Fruit fly (Drosophila melanogaster) whole organism, wandering third instar larva: ENCODE data around the gene Rpp14b.
A peak's percentile ranks its signal among the peaks of the same experiment; 100 is the strongest.

Experiments used
- CG32264 ChIP-seq: fragments of 200-800 bp; sonication (Bioruptor generic); optimal IDR thresholded peaks from 2 replicates; lab custom pipeline; 2016; ENCODE audit warnings: missing biosample characterization, missing genetic modification characterization
- CG9705 ChIP-seq: fragments of 200-800 bp; sonication (Bioruptor generic); optimal IDR thresholded peaks from 2 replicates; lab custom pipeline; 2018; ENCODE audit warnings: missing biosample characterization, mild to moderate bottlenecking, missing genetic modification characterization
- Dif ChIP-seq: fragments of 200-275, 200-300 bp; sonication (Bioruptor generic); optimal IDR thresholded peaks from 2 replicates; lab custom pipeline; 2018; ENCODE audit warnings: missing biosample characterization, missing genetic modification characterization; ENCODE audit not compliant: partially characterized antibody
- HLH106 ChIP-seq: fragments of 200-800 bp; optimal IDR thresholded peaks from 3 replicates; lab custom pipeline; 2019; ENCODE audit warnings: missing biosample characterization, mild to moderate bottlenecking, missing genetic modification characterization, moderate library complexity
- Hnf4 ChIP-seq: fragments of 200-800 bp; sonication (Bioruptor generic); optimal IDR thresholded peaks from 2 replicates; lab custom pipeline; 2016; ENCODE audit warnings: missing biosample characterization, mild to moderate bottlenecking, missing genetic modification characterization
- Hr78 ChIP-seq: fragments of >200 bp; optimal IDR thresholded peaks from 2 replicates; lab custom pipeline; 2017; ENCODE audit warnings: missing biosample characterization, missing genetic modification characterization
- Jra ChIP-seq: sonication (Bioruptor generic); optimal IDR thresholded peaks from 2 replicates; lab custom pipeline; 2016; ENCODE audit warnings: missing biosample characterization, missing genetic modification characterization
- Mio ChIP-seq: sonication (Bioruptor generic); optimal IDR thresholded peaks from 2 replicates; lab custom pipeline; 2016; ENCODE audit warnings: missing biosample characterization, missing genetic modification characterization
- Myc ChIP-seq: fragments of >200 bp; optimal IDR thresholded peaks from 2 replicates; lab custom pipeline; 2017
- OdsH ChIP-seq: fragments of 200-800 bp; sonication (Bioruptor generic); optimal IDR thresholded peaks from 2 replicates; lab custom pipeline; 2016; ENCODE audit warnings: missing biosample characterization, mild to moderate bottlenecking, missing genetic modification characterization
- Rel ChIP-seq, 2 experiments: fragments of 200-800 bp; sonication (Bioruptor generic) in 1 of 2; optimal IDR thresholded peaks; 2 replicates in 1 of 2; 3 replicates in 1 of 2; lab custom pipeline; 2016 to 2019; ENCODE audit warnings: mild to moderate bottlenecking in 2 of 2, missing biosample characterization in 2 of 2, missing genetic modification characterization in 2 of 2, moderate library complexity in 1 of 2
- Sp1 ChIP-seq: fragments of 200-800 bp; sonication (Bioruptor generic); optimal IDR thresholded peaks from 3 replicates; lab custom pipeline; 2019; ENCODE audit warnings: missing biosample characterization, mild to moderate bottlenecking, missing genetic modification characterization, moderate library complexity
- Vsx2 ChIP-seq: fragments of 200-300, 225-300 bp; sonication (Bioruptor generic); optimal IDR thresholded peaks from 2 replicates; lab custom pipeline; 2018; ENCODE audit warnings: missing biosample characterization, missing genetic modification characterization; ENCODE audit not compliant: partially characterized antibody
- br ChIP-seq: fragments of 200-800 bp; sonication (Bioruptor generic); optimal IDR thresholded peaks from 2 replicates; lab custom pipeline; 2016; ENCODE audit warnings: missing biosample characterization, missing genetic modification characterization
- dl ChIP-seq, 2 experiments: fragments of 175-275, 200-275 bp in 1 of 2; fragments of 200-275 bp in 1 of 2; sonication (Bioruptor generic); optimal IDR thresholded peaks; lab custom pipeline; 2018; ENCODE audit warnings: mild to moderate bottlenecking in 2 of 2, missing biosample characterization in 2 of 2, missing genetic modification characterization in 2 of 2, moderate library complexity in 2 of 2; ENCODE audit not compliant: partially characterized antibody in 2 of 2, insufficient read depth in 1 of 2
- dmrt93B ChIP-seq: fragments of 200-800 bp; sonication (Bioruptor generic); optimal IDR thresholded peaks from 2 replicates; lab custom pipeline; 2018; ENCODE audit warnings: missing biosample characterization, mild to moderate bottlenecking, missing genetic modification characterization
- dsf ChIP-seq: sonication (Bioruptor generic); optimal IDR thresholded peaks from 2 replicates; lab custom pipeline; 2016; ENCODE audit warnings: missing biosample characterization, missing genetic modification characterization, borderline replicate concordance
- ey ChIP-seq: fragments of 200-800 bp; sonication (Bioruptor generic); optimal IDR thresholded peaks from 2 replicates; lab custom pipeline; 2016; ENCODE audit warnings: missing biosample characterization, missing genetic modification characterization
- foxo ChIP-seq, 2 experiments: fragments of 200-800 bp; sonication (Bioruptor generic); optimal IDR thresholded peaks; 2 replicates in 1 of 2; 3 replicates in 1 of 2; lab custom pipeline; 2016 to 2017; ENCODE audit warnings: missing biosample characterization in 2 of 2, missing genetic modification characterization in 2 of 2
- fru ChIP-seq: fragments of 200-800 bp; sonication (Bioruptor generic); optimal IDR thresholded peaks from 3 replicates; lab custom pipeline; 2016; ENCODE audit warnings: missing biosample characterization, mild to moderate bottlenecking, missing genetic modification characterization
- h ChIP-seq: fragments of 200-800 bp; sonication (Bioruptor generic); optimal IDR thresholded peaks from 3 replicates; lab custom pipeline; 2016; ENCODE audit warnings: missing biosample characterization, mild to moderate bottlenecking, missing genetic modification characterization
- jim ChIP-seq: fragments of 175-275, 200-325 bp; sonication (Bioruptor generic); optimal IDR thresholded peaks from 2 replicates; lab custom pipeline; 2016; ENCODE audit warnings: missing biosample characterization, mild to moderate bottlenecking, missing genetic modification characterization
- lola ChIP-seq: fragments of >200 bp; optimal IDR thresholded peaks from 2 replicates; lab custom pipeline; 2017; ENCODE audit warnings: missing biosample characterization, missing genetic modification characterization
- psq ChIP-seq: fragments of 200-800 bp; sonication (Bioruptor generic); optimal IDR thresholded peaks from 3 replicates; lab custom pipeline; 2017; ENCODE audit warnings: missing biosample characterization, mild to moderate bottlenecking, missing genetic modification characterization, moderate library complexity
- rgr ChIP-seq: fragments of 200-800 bp; sonication (Bioruptor generic); optimal IDR thresholded peaks from 3 replicates; lab custom pipeline; 2016; ENCODE audit warnings: missing biosample characterization, mild to moderate bottlenecking, missing genetic modification characterization
- sage ChIP-seq: fragments of 200-800 bp; sonication (Bioruptor generic); optimal IDR thresholded peaks from 2 replicates; lab custom pipeline; 2016; ENCODE audit warnings: missing biosample characterization, mild to moderate bottlenecking, missing genetic modification characterization
- tai ChIP-seq: sonication (Bioruptor generic); optimal IDR thresholded peaks from 2 replicates; lab custom pipeline; 2016; ENCODE audit warnings: missing biosample characterization, missing genetic modification characterization

The Rpp14b gene

dm6 chr3R:30014977-30015514 is 40.7 kb upstream of the Rpp14b start, which contains the start of gene CG7920 (continued):
- TF ChIP-seq Dif (GFP tag; lab: Kevin White, UChicago) (peak; percentile 54), rgr (GFP tag; lab: Kevin White, UChicago) (peak; percentile 56), CG32264 (GFP tag; lab: Kevin White, UChicago) (no peak)
- TF ChIP-seq, all 38 proteins: peak for 16

DNA sequence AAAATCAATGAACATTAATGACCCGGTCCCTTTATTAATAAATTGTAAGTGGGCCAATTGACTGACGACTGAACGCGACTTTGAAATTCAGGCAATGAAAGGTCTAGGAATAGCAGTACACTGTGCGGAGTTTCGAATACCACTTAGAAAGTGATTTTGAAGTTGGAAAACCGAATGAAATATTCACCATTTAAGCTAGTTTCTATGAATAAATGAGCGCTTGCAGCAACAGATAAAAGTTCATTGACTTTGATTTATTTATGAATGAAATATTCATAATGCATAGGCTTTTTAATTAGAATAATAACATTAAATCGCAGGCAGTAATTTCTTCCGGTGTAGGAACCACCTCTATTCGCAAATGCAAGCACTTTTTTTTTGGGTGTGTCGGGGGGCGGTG is 34.7 kb upstream of the Rpp14b start:
- TF ChIP-seq Sp1 (GFP tag; lab: Kevin White, UChicago) (peak; percentile 7), br (GFP tag; lab: Kevin White, UChicago) (no peak), fru (GFP tag; lab: Kevin White, UChicago) (peak; percentile 22), h (peak; percentile 38), rgr (GFP tag; lab: Kevin White, UChicago) (peak; percentile 33), ey (GFP tag; lab: Kevin White, UChicago) (peak; percentile 20), psq (GFP tag; lab: Kevin White, UChicago) (peak; percentile 14), Hnf4 (no peak), foxo (GFP tag; optimal IDR thresholded peaks at IDR 0.05; lab: Kevin White, UChicago) (peak in 1 of 2 experiments; percentile 12)

DNA sequence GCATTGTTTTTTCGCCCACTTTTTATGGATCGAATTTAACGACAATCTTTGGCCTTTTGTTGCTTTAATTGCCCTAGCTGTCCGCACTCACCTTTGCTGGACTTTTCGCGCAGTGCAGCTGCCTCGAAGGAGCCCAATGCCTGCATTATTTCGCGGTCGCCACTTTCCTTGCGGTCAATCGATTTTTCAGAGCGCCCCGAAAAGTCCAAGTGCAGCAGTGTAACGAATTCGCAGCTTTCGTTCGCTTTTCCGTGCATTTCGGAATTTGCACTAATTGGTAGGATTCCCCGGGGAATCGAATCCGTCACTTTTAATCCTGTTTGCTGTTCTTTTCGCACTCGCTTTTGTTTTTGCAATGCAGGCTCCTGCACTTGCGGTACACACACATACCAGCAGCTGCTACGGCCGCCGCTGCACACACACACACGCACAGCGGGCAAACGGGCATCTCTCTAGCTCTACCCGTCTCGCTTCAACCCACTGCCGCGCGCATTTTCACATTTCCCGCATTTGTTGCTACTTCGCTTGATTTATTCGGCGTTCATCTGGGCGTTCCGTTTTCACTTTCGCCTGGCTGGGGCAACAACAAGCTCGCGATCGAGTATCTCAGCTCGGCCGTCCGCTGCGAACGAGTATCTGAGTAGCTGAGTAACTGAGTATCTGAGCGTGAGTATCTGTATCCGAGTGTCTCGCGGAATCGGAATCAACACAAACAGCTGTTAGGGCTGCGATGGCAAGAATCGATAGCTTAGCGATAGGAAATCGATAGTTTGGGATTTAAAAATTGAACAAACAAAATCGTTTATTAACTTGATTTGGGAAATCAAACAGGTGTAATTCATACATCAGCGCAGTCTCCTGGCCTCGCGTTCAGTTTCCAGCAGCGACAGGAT is 34.0 kb upstream of the Rpp14b start, which contains the start of gene Mgat2:
Mgat2 (minus strand) TSS at position 663 of the 893 bp plus-strand sequence.
- TF ChIP-seq Rel (GFP tag; optimal IDR thresholded peaks at IDR 0.05; lab: Kevin White, UChicago), result no peak
- peak; percentile 70 for TF ChIP-seq Rel (tag; optimal IDR thresholded peaks at IDR 0.05; lab: Kevin White, UChicago)
- TF ChIP-seq Vsx2 (GFP tag; lab: Kevin White, UChicago), result peak; percentile 26
- peak; percentile 57 for TF ChIP-seq Sp1 (GFP tag; lab: Kevin White, UChicago)
- peak in 1 of 2 experiments; percentile 41 for TF ChIP-seq dl (GFP tag; optimal IDR thresholded peaks at IDR 0.05; lab: Kevin White, UChicago; ENCODE audit: insufficient read depth in 1 of 2, partially characterized antibody in 2 of 2)
- TF ChIP-seq lola (GFP tag; lab: Kevin White, UChicago), result no peak
- TF ChIP-seq Dif (GFP tag; lab: Kevin White, UChicago), result peak; percentile 81
- TF ChIP-seq jim (GFP tag; lab: Kevin White, UChicago), result no peak
- TF ChIP-seq OdsH (GFP tag; lab: Kevin White, UChicago), result no peak
- no peak for TF ChIP-seq CG9705 (GFP tag; lab: Kevin White, UChicago)
- no peak for TF ChIP-seq dsf (GFP tag; lab: Kevin White, UChicago)
- TF ChIP-seq Mio (GFP tag; lab: Kevin White, UChicago), result no peak
- TF ChIP-seq br (GFP tag; lab: Kevin White, UChicago), result peak; percentile 19
- peak; percentile 59 for TF ChIP-seq Jra (GFP tag; lab: Kevin White, UChicago)
- TF ChIP-seq psq (GFP tag; lab: Kevin White, UChicago), result peak; percentile 11
- no peak for TF ChIP-seq sage (GFP tag; lab: Kevin White, UChicago)
- TF ChIP-seq Hr78 (GFP tag; lab: Kevin White, UChicago), result no peak

DNA sequence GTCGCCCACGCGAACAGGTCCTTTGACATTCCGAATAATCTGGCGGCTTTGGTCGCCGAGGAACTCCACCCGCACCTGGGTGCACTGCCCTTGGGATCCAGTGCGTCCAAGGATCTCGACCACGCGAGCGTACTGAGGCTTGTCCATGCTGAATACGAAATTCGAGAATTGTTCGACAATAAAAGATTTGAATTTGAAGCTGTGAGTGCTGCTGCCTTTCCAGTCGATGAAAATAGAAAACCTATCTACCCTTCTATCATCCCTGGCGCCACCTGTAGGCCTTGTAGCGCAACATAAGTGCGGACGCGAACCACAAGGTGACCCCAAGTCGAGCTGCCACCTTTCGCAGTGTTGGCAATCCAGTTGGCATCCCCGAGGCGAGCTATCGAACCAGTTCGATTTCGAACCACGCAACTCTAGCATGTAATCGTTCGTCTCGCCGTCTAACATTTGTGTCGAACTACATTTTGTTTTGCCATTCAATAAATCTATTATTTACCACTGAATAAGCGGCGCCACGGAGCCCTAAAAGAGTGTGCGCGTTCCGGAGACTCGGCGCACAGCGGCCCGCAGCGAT is 33.2 kb upstream of the Rpp14b start, which contains the start of the genes RpS28a and Axn:
RpS28a (minus strand) TSS at position 197 of the 577 bp plus-strand sequence.
Axn (plus strand) TSS at position 391 of the 577 bp plus-strand sequence.
- TF ChIP-seq Hr78 (GFP tag; lab: Kevin White, UChicago) (peak; percentile 23), Myc (lab: Kevin White, UChicago) (peak; percentile 72), ey (GFP tag; lab: Kevin White, UChicago) (no peak)

DNA sequence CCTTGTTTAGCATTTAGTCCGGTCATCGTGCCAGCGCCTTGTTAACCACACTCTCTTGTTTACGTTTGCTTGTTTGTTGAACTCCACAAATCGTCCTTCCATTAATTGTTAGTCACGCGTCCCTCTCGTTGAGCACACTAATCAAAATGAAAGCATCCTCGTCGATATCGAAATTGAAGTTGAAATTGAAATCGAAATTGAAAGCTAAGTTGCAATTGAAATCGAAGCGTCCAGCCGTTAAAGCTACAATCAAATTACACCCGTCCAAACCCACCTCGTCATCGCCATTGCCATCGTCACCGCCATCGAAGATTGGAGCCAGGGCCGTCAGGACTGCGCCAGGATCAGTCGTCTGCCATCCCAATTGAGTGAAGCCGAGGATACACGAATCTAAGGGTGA is 32.3 kb upstream of the Rpp14b start:
- TF ChIP-seq Vsx2 (GFP tag; lab: Kevin White, UChicago) (no peak), Mio (GFP tag; lab: Kevin White, UChicago) (no peak), lola (GFP tag; lab: Kevin White, UChicago) (no peak), dmrt93B (no peak), HLH106 (tag; lab: Kevin White, UChicago) (no peak), tai (GFP tag; lab: Kevin White, UChicago) (no peak), Myc (lab: Kevin White, UChicago) (no peak), CG9705 (GFP tag; lab: Kevin White, UChicago) (no peak), h (no peak), rgr (GFP tag; lab: Kevin White, UChicago) (no peak)
